Worm (Caenorhabditis elegans): Measurements from ENCODE around the gene clec-210.

- TF ChIP-seq snpc-4 (tag; optimal IDR thresholded peaks at IDR 0.05) = no peak
- TF ChIP-seq tbx-2 (tag; optimal IDR thresholded peaks at IDR 0.05) = no peak
- TF ChIP-seq fos-1 (tag; optimal IDR thresholded peaks at IDR 0.05) = no peak
These were observed 27.1 kb downstream of the clec-210 start for ce11 chrV:3145241-3145640.

All from whole organism, L3 larva.